Fruit fly (Drosophila melanogaster): ENCODE data around the gene CrebA.

CrebA gene

dm6 chr3L:15590803-15591597 lies 55.8 kb downstream of the CrebA start (continued):
- TF ChIP-seq CG6854 (GFP tag; optimal IDR thresholded peaks at IDR 0.05), result no peak
- TF ChIP-seq kay (GFP tag; optimal IDR thresholded peaks at IDR 0.05), result no peak
- no peak for TF ChIP-seq peb (GFP tag; IDR thresholded peaks at IDR 0.05)
- TF ChIP-seq B-H1 (GFP tag; IDR thresholded peaks at IDR 0.05), result no peak; the same call in 2 of the 3 replicates
- TF ChIP-seq btn (GFP tag; optimal IDR thresholded peaks at IDR 0.05), result no peak
- no peak for TF ChIP-seq Dip2 (GFP tag; IDR thresholded peaks at IDR 0.05)
- TF ChIP-seq CG8478 (optimal IDR thresholded peaks at IDR 0.05), result no peak
- TF ChIP-seq CG12104 (GFP tag; optimal IDR thresholded peaks at IDR 0.05), result peak; percentile 39
- peak; percentile 19 for TF ChIP-seq Meics (GFP tag; optimal IDR thresholded peaks at IDR 0.05)
- peak; percentile 11 for TF ChIP-seq her (GFP tag; optimal IDR thresholded peaks at IDR 0.05)
- no peak for TF ChIP-seq tup (GFP tag; optimal IDR thresholded peaks at IDR 0.05)
- TF ChIP-seq Nf-YC (tag; optimal IDR thresholded peaks at IDR 0.05), result peak; percentile 11
- no peak for TF ChIP-seq luna (GFP tag; optimal IDR thresholded peaks at IDR 0.05)
- TF ChIP-seq CTCF (GFP tag; optimal IDR thresholded peaks at IDR 0.05), result no peak
- TF ChIP-seq Trl (optimal IDR thresholded peaks at IDR 0.05), result no peak
- TF ChIP-seq Trl (GFP tag; optimal IDR thresholded peaks at IDR 0.05), result no peak
- TF ChIP-seq prd (optimal IDR thresholded peaks at IDR 0.05), result no peak
- 0 out of 3 replicates have a peak, but pooled peaks have one; percentile 18 for TF ChIP-seq prd (GFP tag; IDR thresholded peaks at IDR 0.05)
- TF ChIP-seq run (tag; optimal IDR thresholded peaks at IDR 0.05), result no peak
- TF ChIP-seq CG16779 (GFP tag; IDR thresholded peaks at IDR 0.05), result no peak
- no peak for TF ChIP-seq CG2116 (GFP tag; optimal IDR thresholded peaks at IDR 0.05)
- TF ChIP-seq CG18262 (tag; optimal IDR thresholded peaks at IDR 0.05), result no peak
- peak; percentile 41 for TF ChIP-seq CG15269 (tag; optimal IDR thresholded peaks at IDR 0.05)
- TF ChIP-seq Doc3 (GFP tag; IDR thresholded peaks at IDR 0.05; ENCODE audit: partially characterized antibody), result no peak
- TF ChIP-seq CG8924 (tag; optimal IDR thresholded peaks at IDR 0.05), result peak; percentile 38
- TF ChIP-seq lmd (GFP tag; IDR thresholded peaks at IDR 0.05), result no peak
- no peak for TF ChIP-seq cad (GFP tag; optimal IDR thresholded peaks at IDR 0.05)
- TF ChIP-seq crp (GFP tag; optimal IDR thresholded peaks at IDR 0.05), result no peak
- peak; percentile 49 for TF ChIP-seq Hmr (GFP tag; optimal IDR thresholded peaks at IDR 0.05)
- no peak for TF ChIP-seq fd96Cb (tag; optimal IDR thresholded peaks at IDR 0.05)
- no peak for TF ChIP-seq CG2120 (GFP tag; optimal IDR thresholded peaks at IDR 0.05)
- peak; percentile 59; the same call in 1 of the 2 replicates for TF ChIP-seq Atf6 (GFP tag; IDR thresholded peaks at IDR 0.05)
- no peak for TF ChIP-seq ind (GFP tag; optimal IDR thresholded peaks at IDR 0.05)
- TF ChIP-seq az2 (GFP tag; optimal IDR thresholded peaks at IDR 0.05), result no peak
- no peak for TF ChIP-seq nerfin-1 (tag; optimal IDR thresholded peaks at IDR 0.05)
- no peak for TF ChIP-seq bowl (GFP tag; IDR thresholded peaks at IDR 0.05)
- TF ChIP-seq Dbx (GFP tag; IDR thresholded peaks at IDR 0.05), result 0 out of 3 replicates have a peak, but pooled peaks have one; percentile 38
- TF ChIP-seq CG11456 (GFP tag; IDR thresholded peaks at IDR 0.05), result no peak
- TF ChIP-seq CG10321 (GFP tag; IDR thresholded peaks at IDR 0.05), result no peak
- TF ChIP-seq CG2129 (GFP tag; IDR thresholded peaks at IDR 0.05; ENCODE audit: partially characterized antibody), result no peak
- TF ChIP-seq hkb (optimal IDR thresholded peaks at IDR 0.05), result no peak
- TF ChIP-seq hkb (GFP tag; IDR thresholded peaks at IDR 0.05), result no peak
- TF ChIP-seq HmgD (GFP tag; optimal IDR thresholded peaks at IDR 0.05), result no peak
- no peak for TF ChIP-seq CG7745 (tag; optimal IDR thresholded peaks at IDR 0.05)
- no peak for TF ChIP-seq Lpt (GFP tag; optimal IDR thresholded peaks at IDR 0.05)
- TF ChIP-seq croc (GFP tag; conservative IDR thresholded peaks at IDR 0.05), result no peak
- TF ChIP-seq Ada2b (GFP tag; IDR thresholded peaks at IDR 0.05), result peak; percentile 24; the same call in 1 of the 2 replicates
- peak; percentile 41 for TF ChIP-seq CG17568 (GFP tag; optimal IDR thresholded peaks at IDR 0.05)
- TF ChIP-seq pfk (GFP tag; optimal IDR thresholded peaks at IDR 0.05), result no peak
- TF ChIP-seq CG9932 (GFP tag; IDR thresholded peaks at IDR 0.05), result no peak
- no peak for TF ChIP-seq D (optimal IDR thresholded peaks at IDR 0.05)
- TF ChIP-seq D (GFP tag; optimal IDR thresholded peaks at IDR 0.05), result no peak
- no peak for TF ChIP-seq Taf1 (GFP tag; IDR thresholded peaks at IDR 0.05)

Data from whole organism, embryonic.